Worm (Caenorhabditis elegans) whole organism, young adult: ENCODE data around the gene ZC239.17.

Experiments used
- B0019.2 ChIP-seq: fragments of 200-800 bp; sonication (Bioruptor generic); conservative IDR thresholded peaks from 2 replicates; pipeline ENCODE4 v1.3.6; 2022; ENCODE audit warnings: missing genetic modification reagents, missing genetic modification characterization, missing compliant biosample characterization
- B0261.1 ChIP-seq: sonication (generic microtip); optimal IDR thresholded peaks from 2 replicates; lab custom pipeline; 2016; ENCODE audit warnings: mild to moderate bottlenecking, missing genetic modification characterization, moderate library complexity, missing compliant biosample characterization
- B0336.3 ChIP-seq: fragments of 200-800 bp; sonication (Bioruptor generic); IDR thresholded peaks from 2 replicates; pipeline ENCODE4 v1.3.6; 2022; ENCODE audit warnings: missing genetic modification characterization, missing compliant biosample characterization
- D2030.7 ChIP-seq: fragments of 200-800 bp; sonication (Bioruptor generic); IDR thresholded peaks from 2 replicates; pipeline ENCODE4 v1.3.6; 2022; ENCODE audit warnings: missing genetic modification reagents, missing genetic modification characterization, missing compliant biosample characterization
- F10E7.11 ChIP-seq: sonication (generic microtip); optimal IDR thresholded peaks from 2 replicates; lab custom pipeline; 2017; ENCODE audit warnings: mild to moderate bottlenecking, missing genetic modification characterization, moderate library complexity, missing compliant biosample characterization
- Y53F4B.3 ChIP-seq: fragments of 200-800 bp; sonication (Bioruptor generic); IDR thresholded peaks from 2 replicates; pipeline ENCODE4 v1.3.6; 2022; ENCODE audit warnings: missing genetic modification reagents, missing genetic modification characterization, missing compliant biosample characterization
- Y53G8AR.9 ChIP-seq: fragments of 200-800 bp; sonication (Bioruptor generic); conservative IDR thresholded peaks from 2 replicates; pipeline ENCODE4 v1.3.6; 2022; ENCODE audit warnings: missing genetic modification reagents, missing genetic modification characterization, missing compliant biosample characterization
- Y95B8A.8 ChIP-seq: fragments of 200-800 bp; sonication (Bioruptor generic); IDR thresholded peaks from 2 replicates; pipeline ENCODE4 v1.3.6; 2022; ENCODE audit warnings: missing genetic modification reagents, missing genetic modification characterization, missing compliant biosample characterization
- akir-1 ChIP-seq: fragments of 200-800 bp; sonication (Bioruptor generic); optimal IDR thresholded peaks from 2 replicates; lab custom pipeline; 2018; ENCODE audit warnings: mild to moderate bottlenecking, missing genetic modification characterization, moderate library complexity, missing compliant biosample characterization
- ama-1 ChIP-seq, 3 experiments: fragments of 150-350 bp in 1 of 3; sonication (generic microtip) in 2 of 3; optimal IDR thresholded peaks; 2 replicates each; lab custom pipeline; 2014 to 2018; ENCODE audit warnings: missing biosample characterization in 2 of 3, missing genetic modification characterization in 2 of 3, missing genetic modification reagents in 2 of 3
- aptf-3 ChIP-seq: fragments of 200-800 bp; sonication (Bioruptor generic); IDR thresholded peaks from 2 replicates; pipeline ENCODE4 v1.3.6; 2022; ENCODE audit warnings: missing genetic modification characterization, missing compliant biosample characterization
- atf-7 ChIP-seq: sonication (generic microtip); optimal IDR thresholded peaks from 2 replicates; lab custom pipeline; 2017; ENCODE audit warnings: mild to moderate bottlenecking, missing genetic modification characterization, missing compliant biosample characterization
- athp-1 ChIP-seq: sonication (generic microtip); optimal IDR thresholded peaks from 2 replicates; lab custom pipeline; 2017; ENCODE audit warnings: mild to moderate bottlenecking, missing genetic modification characterization, missing compliant biosample characterization
- attf-3 ChIP-seq: fragments of 200-800 bp; sonication (Bioruptor generic); conservative IDR thresholded peaks from 2 replicates; pipeline ENCODE4 v1.3.6; 2022; ENCODE audit warnings: missing genetic modification reagents, missing genetic modification characterization, missing compliant biosample characterization
- attf-5 ChIP-seq: fragments of 200-800 bp; sonication (Bioruptor generic); optimal IDR thresholded peaks from 2 replicates; lab custom pipeline; 2018; ENCODE audit warnings: mild to moderate bottlenecking, missing genetic modification characterization, missing compliant biosample characterization
- ccch-3 ChIP-seq: fragments of 200-800 bp; sonication (Bioruptor generic); optimal IDR thresholded peaks from 2 replicates; lab custom pipeline; 2018; ENCODE audit warnings: mild to moderate bottlenecking, missing genetic modification characterization, missing compliant biosample characterization
- cebp-1 ChIP-seq, 2 experiments: fragments of 200-800 bp in 1 of 2; sonication (Bioruptor generic) in 1 of 2; sonication (generic microtip) in 1 of 2; IDR thresholded peaks in 1 of 2; optimal IDR thresholded peaks in 1 of 2; 2 replicates each; pipeline versions ENCODE4 v1.3.6 to Lab custom; 2017 to 2022; ENCODE audit warnings: missing compliant biosample characterization in 2 of 2, missing genetic modification characterization in 2 of 2, mild to moderate bottlenecking in 1 of 2, missing genetic modification reagents in 1 of 2, moderate library complexity in 1 of 2
- ceh-100 ChIP-seq: fragments of 200-800 bp; sonication (Bioruptor generic); IDR thresholded peaks from 2 replicates; pipeline ENCODE4 v1.3.6; 2022; ENCODE audit warnings: missing genetic modification reagents, missing genetic modification characterization, missing compliant biosample characterization
- dox-1 ChIP-seq: fragments of 200-800 bp; sonication (Bioruptor generic); IDR thresholded peaks from 2 replicates; pipeline ENCODE4 v1.3.6; 2022; ENCODE audit warnings: missing genetic modification reagents, missing genetic modification characterization, missing compliant biosample characterization
- ets-4 ChIP-seq: fragments of 200-800 bp; sonication (Bioruptor generic); optimal IDR thresholded peaks from 2 replicates; lab custom pipeline; 2018; ENCODE audit warnings: mild to moderate bottlenecking, missing genetic modification characterization, missing compliant biosample characterization
- fkh-3 ChIP-seq: sonication (generic microtip); optimal IDR thresholded peaks from 2 replicates; lab custom pipeline; 2016; ENCODE audit warnings: mild to moderate bottlenecking, missing genetic modification characterization, missing compliant biosample characterization
- hsf-1 ChIP-seq: fragments of 200-800 bp; sonication (Bioruptor generic); IDR thresholded peaks from 2 replicates; pipeline ENCODE4 v1.3.6; 2022; ENCODE audit warnings: missing genetic modification reagents, missing genetic modification characterization, missing compliant biosample characterization
- lin-54 ChIP-seq: fragments of 200-800 bp; sonication (Bioruptor generic); optimal IDR thresholded peaks from 2 replicates; lab custom pipeline; 2018; ENCODE audit warnings: mild to moderate bottlenecking, missing genetic modification characterization, missing compliant biosample characterization
- madf-10 ChIP-seq: sonication (generic microtip); optimal IDR thresholded peaks from 2 replicates; lab custom pipeline; 2016; ENCODE audit warnings: mild to moderate bottlenecking, missing genetic modification characterization, missing compliant biosample characterization
- nhr-27 ChIP-seq: fragments of 200-800 bp; sonication (Bioruptor generic); optimal IDR thresholded peaks from 2 replicates; lab custom pipeline; 2018; ENCODE audit warnings: mild to moderate bottlenecking, missing genetic modification characterization, moderate library complexity, missing compliant biosample characterization
- nhr-80 ChIP-seq: sonication (generic microtip); optimal IDR thresholded peaks from 2 replicates; lab custom pipeline; 2016; ENCODE audit warnings: missing genetic modification characterization, missing compliant biosample characterization
- nhr-90 ChIP-seq: sonication (generic microtip); optimal IDR thresholded peaks from 2 replicates; lab custom pipeline; 2016; ENCODE audit warnings: missing genotype, mild to moderate bottlenecking, missing genetic modification characterization, missing compliant biosample characterization
- pbrm-1 ChIP-seq: fragments of 200-800 bp; sonication (Bioruptor generic); IDR thresholded peaks from 2 replicates; pipeline ENCODE4 v1.3.6; 2022; ENCODE audit warnings: missing genetic modification reagents, missing genetic modification characterization, missing compliant biosample characterization
- rec-8 ChIP-seq, 2 experiments: sonication (generic microtip); optimal IDR thresholded peaks; 2 replicates each; lab custom pipeline; 2016; ENCODE audit warnings: mild to moderate bottlenecking in 2 of 2, missing genetic modification characterization in 2 of 2, missing genetic modification reagents in 2 of 2, missing genotype in 2 of 2, missing biosample characterization in 1 of 2, missing compliant biosample characterization in 1 of 2, moderate library complexity in 1 of 2
- snpc-1.1 ChIP-seq: sonication (generic microtip); optimal IDR thresholded peaks from 2 replicates; lab custom pipeline; 2017; ENCODE audit warnings: missing genetic modification characterization, mild to moderate bottlenecking, missing compliant biosample characterization, antibody characterized with exemption, moderate library complexity, missing genotype, missing genetic modification reagents; ENCODE audit not compliant: insufficient read depth
- somi-1 ChIP-seq: fragments of 200-800 bp; sonication (Bioruptor generic); optimal IDR thresholded peaks from 2 replicates; lab custom pipeline; 2018; ENCODE audit warnings: mild to moderate bottlenecking, missing genetic modification characterization, missing compliant biosample characterization
- tbp1 ChIP-seq: fragments of 200-800 bp; sonication (Bioruptor generic); optimal IDR thresholded peaks from 2 replicates; lab custom pipeline; 2018; ENCODE audit warnings: mild to moderate bottlenecking, missing genetic modification characterization, missing compliant biosample characterization
- unc-62 ChIP-seq: fragments of 150-350 bp; optimal IDR thresholded peaks from 2 replicates; lab custom pipeline; 2014; ENCODE audit warnings: missing biosample characterization, missing genetic modification reagents, missing genetic modification characterization
- zfh-2 ChIP-seq: fragments of 200-800 bp; sonication (Bioruptor generic); conservative IDR thresholded peaks from 2 replicates; pipeline ENCODE4 v1.3.6; 2022; ENCODE audit warnings: missing genetic modification reagents, missing genetic modification characterization, missing compliant biosample characterization
- ztf-22 ChIP-seq: fragments of 200-800 bp; sonication (Bioruptor generic); optimal IDR thresholded peaks from 2 replicates; lab custom pipeline; 2018; ENCODE audit warnings: mild to moderate bottlenecking, missing genetic modification characterization, moderate library complexity, missing compliant biosample characterization
- ztf-26 ChIP-seq: sonication (generic microtip); optimal IDR thresholded peaks from 2 replicates; lab custom pipeline; 2017; ENCODE audit warnings: missing genetic modification characterization, missing compliant biosample characterization

Gene ZC239.17

ce11 chrII:3245836-3246235 is 20.2 kb upstream of the ZC239.17 start, which contains the start of gene C17F4.7:
C17F4.7 (minus strand) TSS chrII:3246015.
- TF ChIP-seq madf-10 (tag; lab: Kevin White, UChicago): peak; percentile 11
- TF ChIP-seq ztf-22 (GFP tag; lab: Kevin White, UChicago): peak; percentile 29
- TF ChIP-seq ccch-3 (GFP tag; lab: Kevin White, UChicago): no peak
- TF ChIP-seq attf-5 (GFP tag; lab: Kevin White, UChicago): peak; percentile 2
- 0 out of 2 replicates have a peak, but pooled peaks have one; percentile 16 for TF ChIP-seq B0336.3
- peak; percentile 51 for TF ChIP-seq ets-4 (GFP tag; lab: Kevin White, UChicago)
- TF ChIP-seq nhr-80 (tag; lab: Kevin White, UChicago): peak; percentile 94
- TF ChIP-seq attf-3: no peak
- TF ChIP-seq cebp-1 (GFP tag; IDR thresholded peaks at IDR 0.05; lab: Robert Waterston, UW): no peak
- peak; percentile 14 for TF ChIP-seq cebp-1 (tag; optimal IDR thresholded peaks at IDR 0.05; lab: Kevin White, UChicago)
- TF ChIP-seq pbrm-1 (GFP tag; lab: Robert Waterston, UW): 0 out of 2 replicates have a peak, but pooled peaks have one; percentile 40
- peak; percentile 6 for TF ChIP-seq ztf-26 (tag; lab: Kevin White, UChicago)
- no peak for TF ChIP-seq athp-1 (tag; lab: Kevin White, UChicago)
- TF ChIP-seq tbp1 (GFP tag; lab: Kevin White, UChicago): peak; percentile 21
- peak; percentile 50 for TF ChIP-seq atf-7
- no peak for TF ChIP-seq B0019.2 (GFP tag; lab: Robert Waterston, UW)
- TF ChIP-seq D2030.7 (GFP tag; lab: Robert Waterston, UW): no peak
- TF ChIP-seq unc-62 (GFP tag; lab: Kevin White, UChicago): peak; percentile 47
- TF ChIP-seq dox-1: peak; percentile 46

ce11 chrII:3244758-3245157 is 19.1 kb upstream of the ZC239.17 start:
- TF ChIP-seq F10E7.11 (tag; lab: Kevin White, UChicago): no peak
- TF ChIP-seq attf-5 (GFP tag; lab: Kevin White, UChicago): no peak
- TF ChIP-seq Y53F4B.3: no peak
- peak; percentile 47; the same call in 1 of the 2 replicates for TF ChIP-seq Y53G8AR.9
- peak; percentile 43 for TF ChIP-seq nhr-90 (tag; lab: Kevin White, UChicago)
- no peak for TF ChIP-seq snpc-1.1 (tag; lab: Kevin White, UChicago)
- peak; percentile 74 for TF ChIP-seq nhr-80 (tag; lab: Kevin White, UChicago)
- TF ChIP-seq lin-54 (GFP tag; lab: Kevin White, UChicago): no peak
- no peak for TF ChIP-seq akir-1
- TF ChIP-seq aptf-3 (GFP tag; lab: Robert Waterston, UW): no peak
- TF ChIP-seq B0261.1 (tag; lab: Kevin White, UChicago): no peak

ce11 chrII:3244070-3244469 is 18.4 kb upstream of the ZC239.17 start, which contains the start of gene C17F4.12:
C17F4.12 (minus strand) TSS chrII:3244170.
- no peak for TF ChIP-seq rec-8 (tag; optimal IDR thresholded peaks at IDR 0.05; lab: Kevin White, UChicago)
- TF ChIP-seq zfh-2 (GFP tag; lab: Robert Waterston, UW): no peak
- TF ChIP-seq fkh-3 (tag; lab: Kevin White, UChicago): no peak
- TF ChIP-seq somi-1 (GFP tag; lab: Kevin White, UChicago): no peak
- no peak for TF ChIP-seq Y53G8AR.9
- no peak for TF ChIP-seq nhr-27 (tag; lab: Kevin White, UChicago)
- no peak for TF ChIP-seq ama-1 (optimal IDR thresholded peaks at IDR 0.05; lab: Kevin White, UChicago)
- no peak for TF ChIP-seq ama-1 (GFP tag; optimal IDR thresholded peaks at IDR 0.05; lab: Kevin White, UChicago)
- TF ChIP-seq Y95B8A.8: no peak
- TF ChIP-seq ceh-100 (GFP tag; lab: Robert Waterston, UW): no peak
- no peak for TF ChIP-seq ztf-26 (tag; lab: Kevin White, UChicago)
- TF ChIP-seq hsf-1: no peak
